Worm (Caenorhabditis elegans) whole organism, midembryonic: Measurements from ENCODE around the gene nucl-1.

Experiments used
- flt-1 ChIP-seq: fragments of 200-800 bp; sonication (Bioruptor generic); IDR thresholded peaks from 2 replicates; pipeline ENCODE4 v1.3.6; 2022; ENCODE audit warnings: missing genetic modification characterization, missing compliant biosample characterization
- ref-1 ChIP-seq: fragments of 200-800 bp; sonication (Bioruptor generic); conservative IDR thresholded peaks from 2 replicates; pipeline ENCODE4 v1.3.6; 2022; ENCODE audit warnings: missing genetic modification reagents, missing genetic modification characterization, missing compliant biosample characterization

DNA sequence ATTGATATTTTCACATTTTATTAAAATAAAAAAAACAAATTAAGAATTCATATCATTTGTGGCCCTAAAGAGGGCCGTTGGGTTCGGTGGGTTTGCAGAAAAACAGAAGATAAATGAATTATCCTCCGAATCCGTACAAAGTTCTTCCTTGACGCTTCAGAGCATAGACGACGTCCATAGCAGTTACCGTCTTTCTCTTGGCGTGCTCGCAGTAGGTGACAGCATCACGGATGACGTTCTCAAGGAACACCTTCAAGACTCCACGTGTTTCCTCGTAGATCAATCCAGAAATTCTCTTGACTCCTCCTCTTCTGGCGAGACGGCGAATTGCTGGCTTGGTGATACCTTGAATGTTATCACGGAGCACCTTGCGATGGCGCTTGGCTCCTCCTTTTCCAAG is 44.2 kb upstream of the nucl-1 start:
- TF ChIP-seq ref-1 (GFP tag; lab: Robert Waterston, UW) (no peak), flt-1 (GFP tag; lab: Robert Waterston, UW) (no peak)
